Worm (Caenorhabditis elegans) whole organism, young adult: ENCODE data around the gene Y55F3AM.21.

Experiments used
- B0035.1 ChIP-seq: sonication (generic microtip); optimal IDR thresholded peaks from 2 replicates; lab custom pipeline; 2016; ENCODE audit warnings: missing genetic modification characterization, mild to moderate bottlenecking, missing compliant biosample characterization, missing genotype, missing genetic modification reagents
- C06A6.2 ChIP-seq: fragments of 200-800 bp; sonication (Bioruptor generic); conservative IDR thresholded peaks from 2 replicates; pipeline ENCODE4 v1.3.6; 2022; ENCODE audit warnings: missing genetic modification characterization, missing compliant biosample characterization
- D2030.7 ChIP-seq: fragments of 200-800 bp; sonication (Bioruptor generic); IDR thresholded peaks from 2 replicates; pipeline ENCODE4 v1.3.6; 2022; ENCODE audit warnings: missing genetic modification reagents, missing genetic modification characterization, missing compliant biosample characterization
- F10E7.11 ChIP-seq: sonication (generic microtip); optimal IDR thresholded peaks from 2 replicates; lab custom pipeline; 2017; ENCODE audit warnings: mild to moderate bottlenecking, missing genetic modification characterization, moderate library complexity, missing compliant biosample characterization
- F39B2.1 ChIP-seq: fragments of 200-800 bp; sonication (Bioruptor generic); IDR thresholded peaks from 2 replicates; pipeline ENCODE4 v1.3.6; 2022; ENCODE audit warnings: missing genetic modification reagents, missing genetic modification characterization, missing compliant biosample characterization
- F49E8.2 ChIP-seq: sonication (generic microtip); optimal IDR thresholded peaks from 3 replicates; lab custom pipeline; 2017; ENCODE audit warnings: missing genetic modification characterization, mild to moderate bottlenecking, missing compliant biosample characterization, antibody characterized with exemption, moderate library complexity; ENCODE audit not compliant: insufficient read depth
- F52B5.7 ChIP-seq: sonication (generic microtip); optimal IDR thresholded peaks from 2 replicates; lab custom pipeline; 2016; ENCODE audit warnings: mild to moderate bottlenecking, missing genetic modification characterization, missing compliant biosample characterization
- F55B11.4 ChIP-seq: sonication (generic microtip); optimal IDR thresholded peaks from 2 replicates; lab custom pipeline; 2016; ENCODE audit warnings: missing compliant biosample characterization, missing genetic modification characterization, borderline replicate concordance; ENCODE audit not compliant: insufficient read depth
- F57A8.1 ChIP-seq: fragments of 200-800 bp; sonication (Bioruptor generic); optimal IDR thresholded peaks from 2 replicates; lab custom pipeline; 2018; ENCODE audit warnings: mild to moderate bottlenecking, missing genetic modification characterization, moderate library complexity, missing compliant biosample characterization
- T07F8.4 ChIP-seq: sonication (generic microtip); optimal IDR thresholded peaks from 2 replicates; lab custom pipeline; 2016; ENCODE audit warnings: mild to moderate bottlenecking, missing genetic modification characterization, moderate library complexity, missing compliant biosample characterization
- T26A5.8 ChIP-seq: sonication (generic microtip); optimal IDR thresholded peaks from 2 replicates; lab custom pipeline; 2016; ENCODE audit warnings: missing genetic modification characterization, missing compliant biosample characterization
- Y53F4B.3 ChIP-seq: fragments of 200-800 bp; sonication (Bioruptor generic); IDR thresholded peaks from 2 replicates; pipeline ENCODE4 v1.3.6; 2022; ENCODE audit warnings: missing genetic modification reagents, missing genetic modification characterization, missing compliant biosample characterization
- Y67H2A.10 ChIP-seq: fragments of 200-800 bp; sonication (Bioruptor generic); conservative IDR thresholded peaks from 2 replicates; pipeline ENCODE4 v1.3.6; 2022; ENCODE audit warnings: missing genetic modification reagents, missing genetic modification characterization, missing compliant biosample characterization
- athp-1 ChIP-seq: sonication (generic microtip); optimal IDR thresholded peaks from 2 replicates; lab custom pipeline; 2017; ENCODE audit warnings: mild to moderate bottlenecking, missing genetic modification characterization, missing compliant biosample characterization
- ccch-3 ChIP-seq: fragments of 200-800 bp; sonication (Bioruptor generic); optimal IDR thresholded peaks from 2 replicates; lab custom pipeline; 2018; ENCODE audit warnings: mild to moderate bottlenecking, missing genetic modification characterization, missing compliant biosample characterization
- cebp-2 ChIP-seq: fragments of 200-800 bp; sonication (Bioruptor generic); IDR thresholded peaks from 2 replicates; pipeline ENCODE4 v1.3.6; 2022; ENCODE audit warnings: missing genetic modification characterization, missing compliant biosample characterization
- ceh-27 ChIP-seq: fragments of 200-800 bp; sonication (Bioruptor generic); optimal IDR thresholded peaks from 2 replicates; lab custom pipeline; 2018; ENCODE audit warnings: mild to moderate bottlenecking, missing genetic modification characterization, moderate library complexity, missing compliant biosample characterization
- ceh-58 ChIP-seq: fragments of 200-800 bp; sonication (Bioruptor generic); IDR thresholded peaks from 2 replicates; pipeline ENCODE4 v1.3.6; 2022; ENCODE audit warnings: missing genetic modification characterization, missing compliant biosample characterization
- dox-1 ChIP-seq: fragments of 200-800 bp; sonication (Bioruptor generic); IDR thresholded peaks from 2 replicates; pipeline ENCODE4 v1.3.6; 2022; ENCODE audit warnings: missing genetic modification reagents, missing genetic modification characterization, missing compliant biosample characterization
- dpff-1 ChIP-seq: sonication (generic microtip); optimal IDR thresholded peaks from 2 replicates; lab custom pipeline; 2017; ENCODE audit warnings: mild to moderate bottlenecking, missing genetic modification characterization, missing compliant biosample characterization
- efl-1 ChIP-seq: fragments of 150-350 bp; optimal IDR thresholded peaks from 2 replicates; lab custom pipeline; 2014; ENCODE audit warnings: missing biosample characterization, missing genetic modification reagents, missing genetic modification characterization
- egrh-3 ChIP-seq: fragments of 200-800 bp; sonication (Bioruptor generic); IDR thresholded peaks from 2 replicates; pipeline ENCODE4 v1.3.6; 2022; ENCODE audit warnings: missing genetic modification reagents, missing genetic modification characterization, missing compliant biosample characterization
- ekl-4 ChIP-seq: fragments of 200-800 bp; sonication (Bioruptor generic); IDR thresholded peaks from 2 replicates; pipeline ENCODE4 v1.3.6; 2022; ENCODE audit warnings: missing genetic modification reagents, missing genetic modification characterization, missing compliant biosample characterization
- hlh-12 ChIP-seq: sonication (generic microtip); optimal IDR thresholded peaks from 2 replicates; lab custom pipeline; 2016; ENCODE audit warnings: missing genetic modification characterization, missing compliant biosample characterization
- hsf-1 ChIP-seq: fragments of 200-800 bp; sonication (Bioruptor generic); IDR thresholded peaks from 2 replicates; pipeline ENCODE4 v1.3.6; 2022; ENCODE audit warnings: missing genetic modification reagents, missing genetic modification characterization, missing compliant biosample characterization
- lag-1 ChIP-seq: fragments of 200-800 bp; sonication (Bioruptor generic); IDR thresholded peaks from 2 replicates; pipeline ENCODE4 v1.3.6; 2022; ENCODE audit warnings: missing genetic modification reagents, missing genetic modification characterization, missing compliant biosample characterization
- let-526 ChIP-seq: fragments of 200-800 bp; sonication (Bioruptor generic); IDR thresholded peaks from 2 replicates; pipeline ENCODE4 v1.3.6; 2022; ENCODE audit warnings: missing genetic modification reagents, missing genetic modification characterization, missing compliant biosample characterization
- lin-26 ChIP-seq: fragments of 200-800 bp; sonication (Bioruptor generic); IDR thresholded peaks from 2 replicates; pipeline ENCODE4 v1.3.6; 2022; ENCODE audit warnings: missing genetic modification reagents, missing genetic modification characterization, missing compliant biosample characterization
- lin-54 ChIP-seq: fragments of 200-800 bp; sonication (Bioruptor generic); optimal IDR thresholded peaks from 2 replicates; lab custom pipeline; 2018; ENCODE audit warnings: mild to moderate bottlenecking, missing genetic modification characterization, missing compliant biosample characterization
- lsl-1 ChIP-seq: fragments of 200-800 bp; sonication (Bioruptor generic); optimal IDR thresholded peaks from 2 replicates; lab custom pipeline; 2018; ENCODE audit warnings: mild to moderate bottlenecking, missing genetic modification characterization, moderate library complexity, missing compliant biosample characterization
- nfya-2 ChIP-seq: fragments of 200-800 bp; sonication (Bioruptor generic); IDR thresholded peaks from 2 replicates; pipeline ENCODE4 v1.3.6; 2022; ENCODE audit warnings: missing genetic modification reagents, missing genetic modification characterization, missing compliant biosample characterization
- nhr-80 ChIP-seq: sonication (generic microtip); optimal IDR thresholded peaks from 2 replicates; lab custom pipeline; 2016; ENCODE audit warnings: missing genetic modification characterization, missing compliant biosample characterization
- snpc-1.1 ChIP-seq: sonication (generic microtip); optimal IDR thresholded peaks from 2 replicates; lab custom pipeline; 2017; ENCODE audit warnings: missing genetic modification characterization, mild to moderate bottlenecking, missing compliant biosample characterization, antibody characterized with exemption, moderate library complexity, missing genotype, missing genetic modification reagents; ENCODE audit not compliant: insufficient read depth
- somi-1 ChIP-seq: fragments of 200-800 bp; sonication (Bioruptor generic); optimal IDR thresholded peaks from 2 replicates; lab custom pipeline; 2018; ENCODE audit warnings: mild to moderate bottlenecking, missing genetic modification characterization, missing compliant biosample characterization
- sptf-2 ChIP-seq: fragments of 200-800 bp; sonication (Bioruptor generic); optimal IDR thresholded peaks from 2 replicates; lab custom pipeline; 2018; ENCODE audit warnings: mild to moderate bottlenecking, missing genetic modification characterization, missing compliant biosample characterization
- tbp1 ChIP-seq: fragments of 200-800 bp; sonication (Bioruptor generic); optimal IDR thresholded peaks from 2 replicates; lab custom pipeline; 2018; ENCODE audit warnings: mild to moderate bottlenecking, missing genetic modification characterization, missing compliant biosample characterization
- tbx-9 ChIP-seq: sonication (generic microtip); optimal IDR thresholded peaks from 2 replicates; lab custom pipeline; 2016; ENCODE audit warnings: borderline replicate concordance, missing genetic modification characterization, inconsistent platforms, missing compliant biosample characterization
- tlf-1 ChIP-seq: fragments of 200-800 bp; sonication (Bioruptor generic); optimal IDR thresholded peaks from 2 replicates; lab custom pipeline; 2018; ENCODE audit warnings: mild to moderate bottlenecking, missing genetic modification characterization, missing compliant biosample characterization
- unc-62 ChIP-seq: fragments of 150-350 bp; optimal IDR thresholded peaks from 2 replicates; lab custom pipeline; 2014; ENCODE audit warnings: missing biosample characterization, missing genetic modification reagents, missing genetic modification characterization
- zfh-2 ChIP-seq: fragments of 200-800 bp; sonication (Bioruptor generic); conservative IDR thresholded peaks from 2 replicates; pipeline ENCODE4 v1.3.6; 2022; ENCODE audit warnings: missing genetic modification reagents, missing genetic modification characterization, missing compliant biosample characterization
- zim-3 ChIP-seq: sonication (generic microtip); optimal IDR thresholded peaks from 2 replicates; lab custom pipeline; 2017; ENCODE audit warnings: mild to moderate bottlenecking, missing genetic modification characterization, moderate library complexity, missing compliant biosample characterization
- ztf-18 ChIP-seq: sonication (generic microtip); optimal IDR thresholded peaks from 2 replicates; lab custom pipeline; 2016; ENCODE audit warnings: missing genotype, mild to moderate bottlenecking, missing genetic modification characterization, missing compliant biosample characterization
- ztf-26 ChIP-seq: sonication (generic microtip); optimal IDR thresholded peaks from 2 replicates; lab custom pipeline; 2017; ENCODE audit warnings: missing genetic modification characterization, missing compliant biosample characterization
- ztf-28 ChIP-seq: fragments of 200-800 bp; sonication (Bioruptor generic); IDR thresholded peaks from 2 replicates; pipeline ENCODE4 v1.3.6; 2022; ENCODE audit warnings: missing genetic modification reagents, missing genetic modification characterization, missing compliant biosample characterization
- ztf-6 ChIP-seq: fragments of 200-800 bp; sonication (Bioruptor generic); IDR thresholded peaks from 2 replicates; pipeline ENCODE4 v1.3.6; 2022; ENCODE audit warnings: missing genetic modification reagents, missing genetic modification characterization, missing compliant biosample characterization

The Y55F3AM.21 gene

ce11 chrIV:1015430-1015829 lies 36.1 kb downstream of the Y55F3AM.21 start:
- TF ChIP-seq ztf-6 (GFP tag; lab: Robert Waterston, UW) (no peak), ztf-26 (tag; lab: Kevin White, UChicago) (no peak), lin-26 (GFP tag; lab: Robert Waterston, UW) (no peak), ceh-58 (GFP tag; lab: Robert Waterston, UW) (no peak), sptf-2 (GFP tag; lab: Kevin White, UChicago) (no peak), ekl-4 (GFP tag; lab: Robert Waterston, UW) (no peak), let-526 (GFP tag; lab: Robert Waterston, UW) (no peak), lsl-1 (GFP tag; lab: Kevin White, UChicago) (no peak), tlf-1 (GFP tag; lab: Kevin White, UChicago) (no peak), B0035.1 (tag; lab: Kevin White, UChicago) (no peak), dox-1 (GFP tag; lab: Robert Waterston, UW) (no peak), unc-62 (GFP tag; lab: Kevin White, UChicago) (no peak), zim-3 (tag; lab: Kevin White, UChicago) (no peak), lag-1 (GFP tag; lab: Robert Waterston, UW) (no peak), D2030.7 (no peak), hsf-1 (no peak), nfya-2 (GFP tag; lab: Robert Waterston, UW) (no peak), C06A6.2 (no peak), ztf-18 (tag; lab: Kevin White, UChicago) (no peak), efl-1 (no peak)

- TF ChIP-seq tbx-9 (tag; lab: Kevin White, UChicago) (no peak), egrh-3 (GFP tag; lab: Robert Waterston, UW) (peak; percentile 40; the same call in 1 of the 2 replicates), zfh-2 (peak; percentile 66)
Measured at ce11 chrIV:1013233-1013798, 38.2 kb downstream of the Y55F3AM.21 start.

DNA sequence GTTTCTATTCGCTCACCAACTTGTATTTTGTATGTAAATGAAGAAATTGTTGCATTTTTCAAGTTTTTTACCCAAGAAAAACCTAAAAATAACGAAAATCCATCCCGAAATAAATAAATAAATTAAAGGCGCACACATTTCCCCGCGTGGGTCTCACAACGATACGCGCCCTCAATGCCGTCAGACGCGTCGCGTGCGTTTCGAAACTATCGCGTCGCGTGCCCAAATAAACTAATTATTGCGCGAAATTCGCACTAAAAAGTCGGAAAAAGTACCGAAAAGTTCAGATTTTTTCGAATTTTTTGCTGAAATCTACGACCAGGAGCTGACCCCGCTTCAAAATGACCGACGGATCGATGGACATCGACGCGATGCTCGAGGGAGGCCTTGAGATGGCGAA lies 39.0 kb downstream of the Y55F3AM.21 start, which contains the start of gene rbm-39:
Gene rbm-39 (plus strand): TSS at position 178 of the 400 bp plus-strand sequence.
- peak; percentile 50 for TF ChIP-seq snpc-1.1 (tag; lab: Kevin White, UChicago)
- TF ChIP-seq lin-26 (GFP tag; lab: Robert Waterston, UW), result no peak
- TF ChIP-seq tbp1 (GFP tag; lab: Kevin White, UChicago), result peak; percentile 60
- no peak for TF ChIP-seq F10E7.11
- TF ChIP-seq lin-54 (GFP tag; lab: Kevin White, UChicago), result peak; percentile 76
- TF ChIP-seq ekl-4 (GFP tag; lab: Robert Waterston, UW), result peak; percentile 85
- TF ChIP-seq athp-1, result peak; percentile 64
- no peak for TF ChIP-seq T07F8.4 (tag; lab: Kevin White, UChicago)
- no peak for TF ChIP-seq ceh-58 (GFP tag; lab: Robert Waterston, UW)
- peak; percentile 73 for TF ChIP-seq tlf-1 (GFP tag; lab: Kevin White, UChicago)
- TF ChIP-seq Y67H2A.10 (GFP tag; lab: Robert Waterston, UW), result peak; percentile 79
- no peak for TF ChIP-seq lag-1 (GFP tag; lab: Robert Waterston, UW)
- TF ChIP-seq F57A8.1, result no peak
- TF ChIP-seq T26A5.8, result no peak
- no peak for TF ChIP-seq hlh-12 (tag; lab: Kevin White, UChicago)
- no peak for TF ChIP-seq ccch-3
- TF ChIP-seq cebp-2 (GFP tag; lab: Robert Waterston, UW), result no peak
- no peak for TF ChIP-seq let-526 (GFP tag; lab: Robert Waterston, UW)
- no peak for TF ChIP-seq F52B5.7
- no peak for TF ChIP-seq dpff-1 (tag; lab: Kevin White, UChicago)
- TF ChIP-seq nhr-80 (tag; lab: Kevin White, UChicago), result no peak
- TF ChIP-seq F49E8.2, result peak; percentile 31
- 0 out of 2 replicates have a peak, but pooled peaks have one; percentile 29 for TF ChIP-seq C06A6.2
- no peak for TF ChIP-seq F39B2.1 (GFP tag; lab: Robert Waterston, UW)
- TF ChIP-seq ceh-27 (GFP tag; lab: Kevin White, UChicago), result peak; percentile 36
- no peak for TF ChIP-seq F55B11.4 (tag; lab: Kevin White, UChicago)
- peak; percentile 46; the same call in 1 of the 2 replicates for TF ChIP-seq Y53F4B.3 (GFP tag; lab: Robert Waterston, UW)
- TF ChIP-seq ztf-28 (GFP tag; lab: Robert Waterston, UW), result peak; percentile 69; the same call in 1 of the 2 replicates
- TF ChIP-seq somi-1 (GFP tag; lab: Kevin White, UChicago), result no peak
- no peak for TF ChIP-seq unc-62 (GFP tag; lab: Kevin White, UChicago)
- no peak for TF ChIP-seq ztf-18 (tag; lab: Kevin White, UChicago)
